Worm (Caenorhabditis elegans): Measurements from ENCODE around the gene Y41G9A.5.

DNA sequence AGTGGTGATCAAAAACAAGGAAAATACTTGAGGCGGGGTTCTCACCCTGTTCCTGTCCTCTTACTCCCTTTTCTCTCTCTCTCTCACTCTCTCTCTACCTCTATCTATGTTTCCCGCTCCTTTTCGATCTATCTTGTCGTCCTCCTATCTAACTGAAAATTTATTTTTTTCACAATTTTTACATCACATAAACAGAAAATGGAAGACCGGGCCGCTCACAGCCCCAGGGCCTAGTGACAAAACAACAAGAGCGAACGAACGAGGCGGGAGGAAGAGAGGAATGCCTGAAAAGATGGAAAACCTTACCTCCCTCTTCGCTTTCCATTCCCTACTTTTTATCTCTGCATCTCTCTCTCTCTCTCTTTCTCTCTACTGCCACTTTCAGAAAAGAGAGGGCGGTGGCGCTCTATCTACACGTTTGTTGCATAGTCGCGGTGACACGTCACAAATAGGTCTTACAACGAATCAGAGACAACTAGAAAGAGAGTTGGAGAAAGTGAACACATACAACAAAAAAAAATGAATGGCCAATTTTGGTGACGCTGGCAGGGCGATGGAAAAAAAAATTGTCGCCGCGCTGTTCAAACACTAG, 24.4 kb downstream of the Y41G9A.5 start:
- TF ChIP-seq dao-5 (tag; optimal IDR thresholded peaks at IDR 0.05) = no peak
- no peak for TF ChIP-seq W03F9.2 (tag; optimal IDR thresholded peaks at IDR 0.05)
- TF ChIP-seq him-1 (tag; optimal IDR thresholded peaks at IDR 0.05) = no peak

Data from whole organism, L4/young adult.